Worm (Caenorhabditis elegans) whole organism, mixed stage, embryonic: ENCODE data around the gene nhr-178.
A peak's percentile ranks its signal among the peaks of the same experiment; 100 is the strongest.

Experiments used
- ces-1 ChIP-seq: fragments of 150-350 bp; optimal IDR thresholded peaks from 2 replicates; lab custom pipeline; 2014; ENCODE audit warnings: missing biosample characterization, missing genetic modification reagents, missing genetic modification characterization
- nhr-12 ChIP-seq: fragments of 150-350 bp; optimal IDR thresholded peaks from 2 replicates; lab custom pipeline; 2014; ENCODE audit warnings: missing biosample characterization, missing genetic modification characterization
- nhr-28 ChIP-seq: fragments of 150-350 bp; optimal IDR thresholded peaks from 2 replicates; lab custom pipeline; 2014; ENCODE audit warnings: missing biosample characterization, missing genetic modification characterization

ce11 chrV:1627269-1627668 is 19.5 kb upstream of the nhr-178 start:
- TF ChIP-seq nhr-12 (tag; lab: Kevin White, UChicago) (no peak), nhr-28 (tag; lab: Kevin White, UChicago) (peak; percentile 94), ces-1 (GFP tag; lab: Kevin White, UChicago) (no peak)
